Worm (Caenorhabditis elegans) whole organism, late embryonic: Measurements from ENCODE around the gene B0495.5.

Experiments used
- C08G9.2 ChIP-seq: sonication (generic microtip); optimal IDR thresholded peaks from 2 replicates; lab custom pipeline; 2016; ENCODE audit warnings: mild to moderate bottlenecking, missing genetic modification characterization, moderate library complexity, missing compliant biosample characterization
- K02D7.2 ChIP-seq: sonication (generic microtip); optimal IDR thresholded peaks from 2 replicates; lab custom pipeline; 2017; ENCODE audit warnings: mild to moderate bottlenecking, missing genetic modification characterization, missing compliant biosample characterization
- K09A11.1 ChIP-seq: sonication (generic microtip); optimal IDR thresholded peaks from 2 replicates; lab custom pipeline; 2017; ENCODE audit warnings: antibody characterized with exemption, mild to moderate bottlenecking, missing genetic modification characterization, missing compliant biosample characterization; ENCODE audit not compliant: insufficient read depth
- ceh-18 ChIP-seq: sonication (generic microtip); optimal IDR thresholded peaks from 2 replicates; lab custom pipeline; 2016; ENCODE audit warnings: missing genetic modification characterization, missing compliant biosample characterization
- ceh-19 ChIP-seq: fragments of 200-800 bp; sonication (Bioruptor generic); optimal IDR thresholded peaks from 2 replicates; lab custom pipeline; 2018; ENCODE audit warnings: mild to moderate bottlenecking, missing genetic modification characterization, missing compliant biosample characterization
- ceh-24 ChIP-seq: sonication (generic microtip); optimal IDR thresholded peaks from 2 replicates; lab custom pipeline; 2016; ENCODE audit warnings: mild to moderate bottlenecking, missing genetic modification characterization, missing compliant biosample characterization
- ceh-30 ChIP-seq: fragments of 150-350 bp; optimal IDR thresholded peaks from 2 replicates; lab custom pipeline; 2014; ENCODE audit warnings: missing biosample characterization, missing genetic modification characterization
- ceh-45 ChIP-seq: fragments of 200-800 bp; sonication (Bioruptor generic); IDR thresholded peaks from 2 replicates; pipeline ENCODE4 v1.3.6; 2022; ENCODE audit warnings: missing genetic modification reagents, missing genetic modification characterization, missing compliant biosample characterization
- ceh-6 ChIP-seq: fragments of 200-800 bp; sonication (Bioruptor generic); optimal IDR thresholded peaks from 2 replicates; lab custom pipeline; 2018; ENCODE audit warnings: mild to moderate bottlenecking, missing genetic modification characterization, missing compliant biosample characterization
- ceh-9 ChIP-seq: sonication (generic microtip); optimal IDR thresholded peaks from 2 replicates; lab custom pipeline; 2016; ENCODE audit warnings: mild to moderate bottlenecking, missing genetic modification characterization, inconsistent platforms, missing compliant biosample characterization
- dmd-4 ChIP-seq: sonication (generic microtip); optimal IDR thresholded peaks from 2 replicates; lab custom pipeline; 2016; ENCODE audit warnings: borderline replicate concordance, missing genetic modification characterization, missing compliant biosample characterization
- dve-1 ChIP-seq: sonication (generic microtip); optimal IDR thresholded peaks from 2 replicates; lab custom pipeline; 2017; ENCODE audit warnings: antibody characterized with exemption, mild to moderate bottlenecking, missing genetic modification characterization, missing compliant biosample characterization
- elt-4 ChIP-seq: sonication (generic microtip); optimal IDR thresholded peaks from 2 replicates; lab custom pipeline; 2016; ENCODE audit warnings: missing genetic modification characterization, missing compliant biosample characterization
- ets-4 ChIP-seq: sonication (generic microtip); optimal IDR thresholded peaks from 2 replicates; lab custom pipeline; 2016; ENCODE audit warnings: missing genetic modification characterization, missing compliant biosample characterization
- fax-1 ChIP-seq: sonication (generic microtip); optimal IDR thresholded peaks from 2 replicates; lab custom pipeline; 2016; ENCODE audit warnings: missing genotype, missing genetic modification characterization, missing compliant biosample characterization
- fkh-10 ChIP-seq: fragments of 150-350 bp; optimal IDR thresholded peaks from 2 replicates; lab custom pipeline; 2014; ENCODE audit warnings: missing biosample characterization, missing genetic modification reagents, missing genetic modification characterization
- hlh-13 ChIP-seq: fragments of 200-800 bp; sonication (Bioruptor generic); optimal IDR thresholded peaks from 2 replicates; lab custom pipeline; 2018; ENCODE audit warnings: mild to moderate bottlenecking, missing genetic modification characterization, missing compliant biosample characterization
- hlh-30 ChIP-seq: sonication (generic microtip); optimal IDR thresholded peaks from 2 replicates; lab custom pipeline; 2017; ENCODE audit warnings: antibody characterized with exemption, missing genetic modification characterization, missing compliant biosample characterization; ENCODE audit not compliant: insufficient read depth
- hlh-6 ChIP-seq: sonication (generic microtip); optimal IDR thresholded peaks from 2 replicates; lab custom pipeline; 2016; ENCODE audit warnings: missing genotype, missing genetic modification characterization, missing compliant biosample characterization
- lim-6 ChIP-seq: sonication (generic microtip); optimal IDR thresholded peaks from 2 replicates; lab custom pipeline; 2016; ENCODE audit warnings: missing genetic modification characterization, missing compliant biosample characterization
- lin-11 ChIP-seq: fragments of 200-800 bp; sonication (Bioruptor generic); optimal IDR thresholded peaks from 2 replicates; lab custom pipeline; 2018; ENCODE audit warnings: mild to moderate bottlenecking, missing genetic modification characterization, missing compliant biosample characterization
- nhr-11 ChIP-seq: fragments of 150-350 bp; optimal IDR thresholded peaks from 2 replicates; lab custom pipeline; 2014; ENCODE audit warnings: missing biosample characterization, missing genetic modification characterization
- nhr-232 ChIP-seq: sonication (generic microtip); optimal IDR thresholded peaks from 2 replicates; lab custom pipeline; 2016; ENCODE audit warnings: missing genetic modification characterization, missing compliant biosample characterization
- npax-4 ChIP-seq: sonication (generic microtip); optimal IDR thresholded peaks from 2 replicates; lab custom pipeline; 2016; ENCODE audit warnings: missing genetic modification characterization, missing compliant biosample characterization
- odd-2 ChIP-seq: sonication (generic microtip); optimal IDR thresholded peaks from 2 replicates; lab custom pipeline; 2017; ENCODE audit warnings: antibody characterized with exemption, mild to moderate bottlenecking, missing genetic modification characterization, missing compliant biosample characterization
- pat-9 ChIP-seq: fragments of 200-800 bp; sonication (Bioruptor generic); optimal IDR thresholded peaks from 2 replicates; lab custom pipeline; 2018; ENCODE audit warnings: mild to moderate bottlenecking, missing genetic modification characterization, moderate library complexity, missing compliant biosample characterization
- pha-2 ChIP-seq: sonication (generic microtip); optimal IDR thresholded peaks from 2 replicates; lab custom pipeline; 2017; ENCODE audit warnings: mild to moderate bottlenecking, missing genetic modification characterization, missing compliant biosample characterization
- pqm-1 ChIP-seq: sonication (generic microtip); optimal IDR thresholded peaks from 2 replicates; lab custom pipeline; 2016; ENCODE audit warnings: missing genetic modification characterization, missing compliant biosample characterization
- ref-2 ChIP-seq: sonication (generic microtip); optimal IDR thresholded peaks from 2 replicates; lab custom pipeline; 2016; ENCODE audit warnings: missing genetic modification characterization, missing compliant biosample characterization
- rnt-1 ChIP-seq: sonication (generic microtip); optimal IDR thresholded peaks from 2 replicates; lab custom pipeline; 2016; ENCODE audit warnings: missing genetic modification characterization, missing compliant biosample characterization
- sox-4 ChIP-seq: sonication (generic microtip); optimal IDR thresholded peaks from 2 replicates; lab custom pipeline; 2017; ENCODE audit warnings: mild to moderate bottlenecking, missing genetic modification characterization, inconsistent platforms, missing compliant biosample characterization
- unc-3 ChIP-seq, 2 experiments: fragments of 200-800 bp in 1 of 2; sonication (Bioruptor generic) in 1 of 2; sonication (generic microtip) in 1 of 2; conservative IDR thresholded peaks in 1 of 2; optimal IDR thresholded peaks in 1 of 2; 2 replicates each; pipeline versions ENCODE4 v1.3.6 to Lab custom; 2016 to 2022; ENCODE audit warnings: missing compliant biosample characterization in 2 of 2, missing genetic modification characterization in 2 of 2, missing genetic modification reagents in 1 of 2
- unc-42 ChIP-seq: sonication (generic microtip); optimal IDR thresholded peaks from 2 replicates; lab custom pipeline; 2016; ENCODE audit warnings: missing genotype, missing genetic modification characterization, missing compliant biosample characterization
- unc-55 ChIP-seq: sonication (generic microtip); optimal IDR thresholded peaks from 2 replicates; lab custom pipeline; 2017; ENCODE audit warnings: missing biosample characterization, missing genetic modification reagents, missing genetic modification characterization
- zip-5 ChIP-seq: sonication (generic microtip); optimal IDR thresholded peaks from 2 replicates; lab custom pipeline; 2016; ENCODE audit warnings: missing genetic modification characterization, missing compliant biosample characterization

Gene B0495.5

ce11 chrII:7722784-7723183 lies 24.5 kb upstream of the B0495.5 start:
- TF ChIP-seq fkh-10 (GFP tag; lab: Kevin White, UChicago) = no peak
- peak; percentile 62 for TF ChIP-seq ceh-18 (tag; lab: Kevin White, UChicago)
- TF ChIP-seq rnt-1 (tag; lab: Kevin White, UChicago) = peak; percentile 61
- no peak for TF ChIP-seq lin-11
- peak; percentile 53 for TF ChIP-seq unc-55

ce11 chrII:7720479-7720878 lies 22.2 kb upstream of the B0495.5 start:
- TF ChIP-seq sox-4 (tag; lab: Kevin White, UChicago) (no peak), unc-55 (peak; percentile 39), fax-1 (tag; lab: Kevin White, UChicago) (no peak), hlh-30 (tag; lab: Kevin White, UChicago) (peak; percentile 42)

- TF ChIP-seq unc-42 (peak; percentile 73), ets-4 (tag; lab: Kevin White, UChicago) (no peak), unc-55 (peak; percentile 18)
Observed at ce11 chrII:7719039-7719438, 20.7 kb upstream of the B0495.5 start.

ce11 chrII:7718491-7718890 lies 20.2 kb upstream of the B0495.5 start, which contains the start of gene cpna-5:
Gene cpna-5 (minus strand): TSS chrII:7718591.
- TF ChIP-seq K09A11.1 (tag; lab: Kevin White, UChicago) (no peak), zip-5 (tag; lab: Kevin White, UChicago) (no peak), ceh-18 (tag; lab: Kevin White, UChicago) (no peak), ceh-9 (tag; lab: Kevin White, UChicago) (no peak)
- TF ChIP-seq, all 69 proteins: peak for 0

ce11 chrII:7716112-7716511 lies 17.8 kb upstream of the B0495.5 start:
- no peak for TF ChIP-seq nhr-232 (tag; lab: Kevin White, UChicago)
- peak; percentile 81 for TF ChIP-seq unc-42

ce11 chrII:7714614-7715186 lies 16.4 kb upstream of the B0495.5 start:
- TF ChIP-seq odd-2 (tag; lab: Kevin White, UChicago) = no peak
- no peak for TF ChIP-seq hlh-6 (tag; lab: Kevin White, UChicago)
- peak; percentile 81 for TF ChIP-seq unc-42
- TF ChIP-seq, all 69 proteins: peak for 1

- no peak for TF ChIP-seq hlh-13
Observed at ce11 chrII:7709301-7709754, 11.0 kb upstream of the B0495.5 start, which contains the start of gene sre-1. Gene sre-1 (plus strand): TSS chrII:7709704.

ce11 chrII:7708540-7708939 lies 10.2 kb upstream of the B0495.5 start, which contains the start of gene B0495.9:
Gene B0495.9 (minus strand): TSS chrII:7708710.
- peak; percentile 90 for TF ChIP-seq pat-9 (tag; lab: Kevin White, UChicago)
- TF ChIP-seq unc-3 (GFP tag; conservative IDR thresholded peaks at IDR 0.05; lab: Robert Waterston, UW) = peak; percentile 75
- TF ChIP-seq unc-3 (tag; optimal IDR thresholded peaks at IDR 0.05; lab: Kevin White, UChicago) = peak; percentile 87
- peak; percentile 61 for TF ChIP-seq elt-4 (tag; lab: Kevin White, UChicago)
- peak; percentile 13 for TF ChIP-seq dve-1
- TF ChIP-seq dmd-4 (tag; lab: Kevin White, UChicago) = peak; percentile 88
- TF ChIP-seq unc-55 = no peak
- TF ChIP-seq unc-42 = peak; percentile 64
- peak; percentile 42 for TF ChIP-seq hlh-30 (tag; lab: Kevin White, UChicago)
- peak; percentile 14 for TF ChIP-seq nhr-11 (tag; lab: Kevin White, UChicago)
- TF ChIP-seq ref-2 (tag; lab: Kevin White, UChicago) = peak; percentile 96
- peak; percentile 92 for TF ChIP-seq ceh-19 (GFP tag; lab: Kevin White, UChicago)
- TF ChIP-seq pqm-1 (tag; lab: Kevin White, UChicago) = peak; percentile 31
- peak; percentile 87 for TF ChIP-seq C08G9.2 (tag; lab: Kevin White, UChicago)
- TF ChIP-seq ceh-6 = peak; percentile 86
- TF ChIP-seq ets-4 (tag; lab: Kevin White, UChicago) = peak; percentile 18
- peak; percentile 68 for TF ChIP-seq ceh-24 (tag; lab: Kevin White, UChicago)
- TF ChIP-seq K02D7.2 (tag; lab: Kevin White, UChicago) = peak; percentile 81
- TF ChIP-seq pha-2 (tag; lab: Kevin White, UChicago) = peak; percentile 82
- TF ChIP-seq fkh-10 (GFP tag; lab: Kevin White, UChicago) = peak; percentile 16
- peak; percentile 61 for TF ChIP-seq lim-6 (tag; lab: Kevin White, UChicago)
- peak; percentile 84 for TF ChIP-seq npax-4
- TF ChIP-seq ceh-45 (GFP tag; lab: Robert Waterston, UW) = peak; percentile 71; the same call in 1 of the 2 replicates
- no peak for TF ChIP-seq ceh-30 (tag; lab: Kevin White, UChicago)
- TF ChIP-seq fax-1 (tag; lab: Kevin White, UChicago) = peak; percentile 89
